Fruit fly (Drosophila melanogaster): ENCODE data around the gene CG14598.

DNA sequence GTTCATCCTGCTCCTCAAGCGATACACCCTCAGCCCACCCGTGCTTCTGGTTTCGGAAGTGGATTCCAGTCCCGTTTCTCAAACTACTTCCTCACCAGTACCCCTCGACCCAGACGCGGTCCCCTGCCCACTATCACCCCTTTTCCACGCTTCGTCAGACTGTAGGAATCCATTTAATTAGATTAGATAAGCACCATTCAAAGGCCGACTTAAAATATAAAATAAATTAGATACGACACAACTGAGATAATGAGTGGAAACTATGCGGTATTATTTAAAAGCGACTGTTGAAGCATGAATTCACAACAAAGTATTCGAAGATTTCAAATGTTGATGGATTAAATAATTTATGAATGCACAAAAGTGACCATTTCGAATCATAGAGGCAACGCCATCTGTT lies 1.8 kb downstream of the CG14598 start:
- no peak for TF ChIP-seq net (GFP tag; optimal IDR thresholded peaks at IDR 0.05)
- TF ChIP-seq CG1621 (tag; optimal IDR thresholded peaks at IDR 0.05) = no peak
- no peak for TF ChIP-seq Sox15 (GFP tag; optimal IDR thresholded peaks at IDR 0.05)
- no peak for TF ChIP-seq Eip75B (GFP tag; optimal IDR thresholded peaks at IDR 0.05)
- no peak for TF ChIP-seq CG6163 (GFP tag; IDR thresholded peaks at IDR 0.05)
- TF ChIP-seq acj6 (GFP tag; optimal IDR thresholded peaks at IDR 0.05) = no peak
- no peak for TF ChIP-seq CG9139 (GFP tag; optimal IDR thresholded peaks at IDR 0.05)
- TF ChIP-seq svp (GFP tag) = no peak
- TF ChIP-seq vri (GFP tag; optimal IDR thresholded peaks at IDR 0.05) = no peak
- TF ChIP-seq CG3919 (GFP tag; optimal IDR thresholded peaks at IDR 0.05) = no peak
- TF ChIP-seq CG6854 (GFP tag; optimal IDR thresholded peaks at IDR 0.05) = no peak
- TF ChIP-seq achi (GFP tag; optimal IDR thresholded peaks at IDR 0.05) = no peak
- no peak for TF ChIP-seq Sox102F (GFP tag; optimal IDR thresholded peaks at IDR 0.05)
- TF ChIP-seq CG6276 (GFP tag; optimal IDR thresholded peaks at IDR 0.05) = no peak

Measured in whole organism, prepupa.